Worm (Caenorhabditis elegans) whole organism, L4 larva: Measurements from ENCODE around the gene F47B7.2.

Source experiments
- F37D6.2 ChIP-seq: sonication (generic microtip); optimal IDR thresholded peaks from 2 replicates; lab custom pipeline; 2016; ENCODE audit warnings: mild to moderate bottlenecking, missing genetic modification characterization, missing compliant biosample characterization
- F44E2.7 ChIP-seq: fragments of 200-800 bp; sonication (Bioruptor generic); IDR thresholded peaks from 2 replicates; pipeline ENCODE4 v2.1.2; 2022; ENCODE audit warnings: missing genetic modification characterization, missing compliant biosample characterization
- R02D3.7 ChIP-seq: fragments of 150-350 bp; sonication (generic microtip); optimal IDR thresholded peaks from 3 replicates; lab custom pipeline; 2014; ENCODE audit warnings: missing biosample characterization, missing genetic modification characterization
- T26A8.4 ChIP-seq: fragments of 200-800 bp; sonication (Bioruptor generic); IDR thresholded peaks from 2 replicates; pipeline ENCODE4 v1.3.6; 2022; ENCODE audit warnings: missing genetic modification characterization, missing compliant biosample characterization
- Y105C5A.15 ChIP-seq: fragments of 200-800 bp; sonication (Bioruptor generic); IDR thresholded peaks from 2 replicates; pipeline ENCODE4 v1.3.6; 2022; ENCODE audit warnings: missing genetic modification characterization, missing compliant biosample characterization
- Y5F2A.4 ChIP-seq: fragments of 200-800 bp; sonication (Bioruptor generic); optimal IDR thresholded peaks from 2 replicates; lab custom pipeline; 2018; ENCODE audit warnings: mild to moderate bottlenecking, missing genetic modification characterization, missing compliant biosample characterization
- Y75B8A.6 ChIP-seq: fragments of 200-800 bp; sonication (Bioruptor generic); IDR thresholded peaks from 2 replicates; pipeline ENCODE4 v1.3.6; 2022; ENCODE audit warnings: missing genetic modification reagents, missing genetic modification characterization, missing compliant biosample characterization
- ZK337.2 ChIP-seq: fragments of 200-800 bp; sonication (Bioruptor generic); IDR thresholded peaks from 2 replicates; pipeline ENCODE4 v1.3.6; 2022; ENCODE audit warnings: missing genetic modification reagents, missing genetic modification characterization, missing compliant biosample characterization
- ceh-28 ChIP-seq: fragments of 150-350 bp; optimal IDR thresholded peaks from 2 replicates; lab custom pipeline; 2014; ENCODE audit warnings: missing biosample characterization, missing genetic modification reagents, missing genetic modification characterization
- ces-1 ChIP-seq: fragments of 150-350 bp; sonication (generic microtip); optimal IDR thresholded peaks from 4 replicates; lab custom pipeline; 2014; ENCODE audit warnings: missing biosample characterization, missing genetic modification reagents, missing genetic modification characterization
- daf-19 ChIP-seq: fragments of 200-800 bp; sonication (Bioruptor generic); conservative IDR thresholded peaks from 2 replicates; pipeline ENCODE4 v1.3.6; 2022; ENCODE audit warnings: missing genetic modification characterization, missing compliant biosample characterization
- daf-8 ChIP-seq: fragments of 200-800 bp; sonication (Bioruptor generic); IDR thresholded peaks from 2 replicates; pipeline ENCODE4 v1.3.6; 2022; ENCODE audit warnings: missing genetic modification characterization, missing compliant biosample characterization
- dmd-8 ChIP-seq: fragments of 200-800 bp; sonication (Bioruptor generic); IDR thresholded peaks from 2 replicates; pipeline ENCODE4 v1.3.6; 2022; ENCODE audit warnings: missing genetic modification characterization, missing compliant biosample characterization
- duxl-1 ChIP-seq: sonication (generic microtip); optimal IDR thresholded peaks from 2 replicates; lab custom pipeline; 2016; ENCODE audit warnings: mild to moderate bottlenecking, missing genetic modification characterization, moderate library complexity, missing compliant biosample characterization; ENCODE audit not compliant: poor library complexity
- dve-1 ChIP-seq: sonication (generic microtip); optimal IDR thresholded peaks from 2 replicates; lab custom pipeline; 2017; ENCODE audit warnings: antibody characterized with exemption, mild to moderate bottlenecking, missing genetic modification characterization, missing compliant biosample characterization; ENCODE audit not compliant: insufficient read depth
- hif-1 ChIP-seq, 2 experiments: sonication (generic microtip); optimal IDR thresholded peaks; 2 replicates each; lab custom pipeline; 2016 to 2017; ENCODE audit warnings: missing compliant biosample characterization in 2 of 2, missing genetic modification characterization in 2 of 2, missing genetic modification reagents in 2 of 2, missing genotype in 2 of 2, mild to moderate bottlenecking in 1 of 2
- hlh-11 ChIP-seq: fragments of 200-800 bp; sonication (Bioruptor generic); optimal IDR thresholded peaks from 2 replicates; lab custom pipeline; 2018; ENCODE audit warnings: mild to moderate bottlenecking, missing genetic modification characterization, missing compliant biosample characterization
- lim-7 ChIP-seq: fragments of 200-800 bp; sonication (Bioruptor generic); IDR thresholded peaks from 2 replicates; pipeline ENCODE4 v1.3.6; 2022; ENCODE audit warnings: missing genetic modification characterization, missing compliant biosample characterization
- lin-39 ChIP-seq: fragments of 150-350 bp; optimal IDR thresholded peaks from 2 replicates; lab custom pipeline; 2014; ENCODE audit warnings: missing biosample characterization, missing genetic modification reagents, missing genetic modification characterization
- madf-5 ChIP-seq, 2 experiments: fragments of 200-800 bp; sonication (Bioruptor generic); IDR thresholded peaks; 2 replicates each; pipeline ENCODE4 v1.3.6; 2022; ENCODE audit warnings: missing compliant biosample characterization in 2 of 2, missing genetic modification characterization in 2 of 2
- mdt-29 ChIP-seq: fragments of 200-800 bp; sonication (Bioruptor generic); IDR thresholded peaks from 2 replicates; pipeline ENCODE4 v1.3.6; 2022; ENCODE audit warnings: missing genetic modification reagents, missing genetic modification characterization, missing compliant biosample characterization
- mep-1 ChIP-seq: fragments of 150-350 bp; sonication (generic microtip); optimal IDR thresholded peaks from 3 replicates; lab custom pipeline; 2014; ENCODE audit warnings: missing biosample characterization, missing genetic modification characterization
- mes-2 ChIP-seq: sonication (generic microtip); optimal IDR thresholded peaks from 2 replicates; lab custom pipeline; 2016; ENCODE audit warnings: missing genotype, mild to moderate bottlenecking, missing genetic modification characterization, missing compliant biosample characterization; ENCODE audit not compliant: poor library complexity, severe bottlenecking
- nhr-10 ChIP-seq: fragments of 150-350 bp; optimal IDR thresholded peaks from 2 replicates; lab custom pipeline; 2014; ENCODE audit warnings: missing biosample characterization, missing genetic modification characterization
- nhr-102 ChIP-seq: sonication (generic microtip); optimal IDR thresholded peaks from 2 replicates; lab custom pipeline; 2016; ENCODE audit warnings: mild to moderate bottlenecking, missing genetic modification characterization, moderate library complexity, missing compliant biosample characterization
- nhr-11 ChIP-seq: fragments of 150-350 bp; optimal IDR thresholded peaks from 2 replicates; lab custom pipeline; 2014; ENCODE audit warnings: missing biosample characterization, missing genetic modification characterization
- nhr-48 ChIP-seq: sonication (generic microtip); optimal IDR thresholded peaks from 2 replicates; lab custom pipeline; 2016; ENCODE audit warnings: mild to moderate bottlenecking, missing genetic modification characterization, missing compliant biosample characterization
- nhr-6 ChIP-seq: fragments of 150-350 bp; optimal IDR thresholded peaks from 2 replicates; lab custom pipeline; 2014; ENCODE audit warnings: missing biosample characterization, missing genetic modification characterization
- nhr-76 ChIP-seq: fragments of 150-350 bp; optimal IDR thresholded peaks from 2 replicates; lab custom pipeline; 2014; ENCODE audit warnings: missing biosample characterization, missing genetic modification characterization
- rbr-2 ChIP-seq: sonication (generic microtip); optimal IDR thresholded peaks from 2 replicates; lab custom pipeline; 2016; ENCODE audit warnings: missing genotype, missing genetic modification characterization, missing compliant biosample characterization
- sdz-12 ChIP-seq: fragments of 200-800 bp; sonication (Bioruptor generic); optimal IDR thresholded peaks from 2 replicates; lab custom pipeline; 2018; ENCODE audit warnings: mild to moderate bottlenecking, missing genetic modification characterization, missing compliant biosample characterization
- snpc-1.2 ChIP-seq: fragments of 200-800 bp; sonication (Bioruptor generic); IDR thresholded peaks from 2 replicates; pipeline ENCODE4 v1.3.6; 2022; ENCODE audit warnings: missing genetic modification reagents, missing genetic modification characterization, missing compliant biosample characterization
- spr-3 ChIP-seq: fragments of 200-800 bp; sonication (Bioruptor generic); optimal IDR thresholded peaks from 2 replicates; lab custom pipeline; 2018; ENCODE audit warnings: mild to moderate bottlenecking, missing genetic modification characterization, missing compliant biosample characterization
- unc-39 ChIP-seq: sonication (generic microtip); optimal IDR thresholded peaks from 2 replicates; lab custom pipeline; 2017; ENCODE audit warnings: missing biosample characterization, missing genetic modification characterization
- unc-62 ChIP-seq, 3 experiments: fragments of 150-350 bp in 1 of 3; sonication (generic microtip); optimal IDR thresholded peaks in 2 of 3; peaks in 1 of 3; 1 replicate in 1 of 3; 2 replicates in 2 of 3; lab custom pipeline; 2014 to 2017; ENCODE audit warnings: missing biosample characterization in 3 of 3, missing genetic modification characterization in 3 of 3, missing genetic modification reagents in 3 of 3, missing genotype in 1 of 3
- zfp-2 ChIP-seq: sonication (generic microtip); optimal IDR thresholded peaks from 2 replicates; lab custom pipeline; 2016; ENCODE audit warnings: mild to moderate bottlenecking, missing genetic modification characterization, missing compliant biosample characterization
- zfp-3 ChIP-seq: fragments of 200-800 bp; sonication (Bioruptor generic); conservative IDR thresholded peaks from 2 replicates; pipeline ENCODE4 v1.3.6; 2022; ENCODE audit warnings: missing genetic modification reagents, missing genetic modification characterization, missing compliant biosample characterization
- ztf-7 ChIP-seq: fragments of 150-350 bp; optimal IDR thresholded peaks from 2 replicates; lab custom pipeline; 2014; ENCODE audit warnings: missing biosample characterization, missing genetic modification characterization

Gene F47B7.2

ce11 chrX:3764295-3764694 lies 8.3 kb upstream of the F47B7.2 start, which contains the start of gene F47B7.3:
Gene F47B7.3, minus strand, starts transcription at chrX:3764395.
- TF ChIP-seq unc-62 (GFP tag; optimal IDR thresholded peaks at IDR 0.05 in 1 of 2; lab: Kevin White, UChicago) (no peak), unc-62 (tag; optimal IDR thresholded peaks at IDR 0.05; lab: Kevin White, UChicago) (no peak), hif-1 (tag; optimal IDR thresholded peaks at IDR 0.05; lab: Kevin White, UChicago) (no peak), lim-7 (no peak), ces-1 (GFP tag; lab: Kevin White, UChicago) (no peak), nhr-10 (tag; lab: Kevin White, UChicago) (no peak), rbr-2 (no peak), unc-39 (tag; lab: Kevin White, UChicago) (no peak), sdz-12 (GFP tag; lab: Kevin White, UChicago) (no peak), dve-1 (tag; lab: Kevin White, UChicago) (no peak), Y5F2A.4 (GFP tag; lab: Kevin White, UChicago) (no peak), Y105C5A.15 (no peak), zfp-3 (GFP tag; lab: Robert Waterston, UW) (no peak), mep-1 (tag; lab: Kevin White, UChicago) (no peak), dmd-8 (GFP tag; lab: Robert Waterston, UW) (no peak), T26A8.4 (GFP tag; lab: Robert Waterston, UW) (no peak), daf-19 (GFP tag; lab: Robert Waterston, UW) (no peak), daf-8 (no peak), ceh-28 (tag; lab: Kevin White, UChicago) (no peak), hlh-11 (tag; lab: Kevin White, UChicago) (no peak)

- TF ChIP-seq daf-8 (no peak), F37D6.2 (no peak), ces-1 (GFP tag; lab: Kevin White, UChicago) (no peak), zfp-2 (tag; lab: Kevin White, UChicago) (no peak), mdt-29 (GFP tag; lab: Robert Waterston, UW) (no peak), ceh-28 (tag; lab: Kevin White, UChicago) (no peak), mes-2 (tag; lab: Kevin White, UChicago) (no peak), snpc-1.2 (GFP tag; lab: Robert Waterston, UW) (no peak), madf-5 (GFP tag; IDR thresholded peaks at IDR 0.05; lab: Robert Waterston, UW) (no peak), nhr-48 (tag; lab: Kevin White, UChicago) (no peak), R02D3.7 (tag; lab: Kevin White, UChicago) (no peak), ZK337.2 (no peak), nhr-6 (tag; lab: Kevin White, UChicago) (no peak), nhr-76 (tag; lab: Kevin White, UChicago) (no peak)
These were observed 6.0 kb upstream of the F47B7.2 start, which contains the start of gene F47B7.4 for ce11 chrX:3766552-3766951. Gene F47B7.4, minus strand, starts transcription at chrX:3766652.

- no peak for TF ChIP-seq ceh-28 (tag; lab: Kevin White, UChicago)
- no peak for TF ChIP-seq nhr-10 (tag; lab: Kevin White, UChicago)
- no peak for TF ChIP-seq madf-5 (GFP tag; IDR thresholded peaks at IDR 0.05; lab: Robert Waterston, UW)
- no peak for TF ChIP-seq nhr-11 (tag; lab: Kevin White, UChicago)
- no peak for TF ChIP-seq lim-7
- no peak for TF ChIP-seq Y75B8A.6 (GFP tag; lab: Robert Waterston, UW)
- TF ChIP-seq nhr-102 (tag; lab: Kevin White, UChicago): no peak
- TF ChIP-seq spr-3 (GFP tag; lab: Kevin White, UChicago): no peak
- no peak for TF ChIP-seq ztf-7 (tag; lab: Kevin White, UChicago)
- no peak for TF ChIP-seq duxl-1
- TF ChIP-seq lin-39 (tag; lab: Kevin White, UChicago): no peak
- TF ChIP-seq F44E2.7: no peak
These were observed 3.8 kb upstream of the F47B7.2 start, which contains the start of gene F47B7.5 for ce11 chrX:3768717-3769116. Gene F47B7.5, minus strand, starts transcription at chrX:3768817.
